Worm (Caenorhabditis elegans): ENCODE data around the gene svop-1.

ce11 chrIII:8919784-8920183 lies 34.5 kb upstream of the svop-1 start, which contains the start of gene ZK637.15:
- no peak for TF ChIP-seq dao-5 (tag; optimal IDR thresholded peaks at IDR 0.05)
- no peak for TF ChIP-seq him-1 (tag; optimal IDR thresholded peaks at IDR 0.05)

Data from whole organism, L4/young adult.